Fruit fly (Drosophila melanogaster): ENCODE measurements around the gene Vps16B.

DNA sequence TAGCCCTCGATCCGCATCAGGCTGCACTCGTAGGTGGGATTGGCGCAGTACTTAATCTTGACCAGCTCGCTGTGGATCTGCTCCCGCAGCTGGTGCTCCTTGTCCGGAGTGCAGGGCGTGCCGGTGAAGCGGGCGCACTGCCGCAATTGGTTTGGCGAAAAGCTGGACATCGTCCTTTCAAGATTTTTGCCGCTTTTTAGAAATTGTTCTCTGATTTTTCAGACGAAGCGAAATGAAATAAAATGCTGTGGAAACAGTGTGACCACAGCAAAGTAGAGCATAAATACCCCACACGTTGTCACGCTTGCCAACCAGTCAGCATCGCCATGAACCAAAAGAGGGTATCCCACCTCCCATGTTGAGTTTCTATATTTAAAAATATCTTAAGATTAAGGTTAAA, 41.0 kb upstream of the Vps16B start, which contains the start of gene dgt1:
- TF ChIP-seq EcR (GFP tag; optimal IDR thresholded peaks at IDR 0.05), result no peak
- TF ChIP-seq CG8478 (optimal IDR thresholded peaks at IDR 0.05), result no peak
- TF ChIP-seq usp (GFP tag; optimal IDR thresholded peaks at IDR 0.05), result no peak

All from whole organism.